Worm (Caenorhabditis elegans) whole organism, early embryonic: ENCODE results near the gene H23L24.4.

Experiments
- F13C5.2 ChIP-seq: sonication (generic microtip); optimal IDR thresholded peaks from 2 replicates; lab custom pipeline; 2017; ENCODE audit warnings: mild to moderate bottlenecking, missing genetic modification characterization, inconsistent platforms, missing compliant biosample characterization
- ama-1 ChIP-seq: fragments of 150-350 bp; optimal IDR thresholded peaks from 2 replicates; lab custom pipeline; 2014
- ceh-13 ChIP-seq: fragments of 200-800 bp; sonication (Bioruptor generic); optimal IDR thresholded peaks from 2 replicates; lab custom pipeline; 2018; ENCODE audit warnings: mild to moderate bottlenecking, missing genetic modification characterization, missing compliant biosample characterization
- ets-7 ChIP-seq: sonication (generic microtip); optimal IDR thresholded peaks from 2 replicates; lab custom pipeline; 2016; ENCODE audit warnings: missing genotype, missing genetic modification characterization, missing compliant biosample characterization
- flt-1 ChIP-seq: fragments of 200-800 bp; sonication (Bioruptor generic); IDR thresholded peaks from 2 replicates; pipeline ENCODE4 v1.3.6; 2022; ENCODE audit warnings: missing genetic modification characterization, missing compliant biosample characterization
- hmg-4 ChIP-seq: fragments of 200-800 bp; sonication (Bioruptor generic); optimal IDR thresholded peaks from 2 replicates; lab custom pipeline; 2018; ENCODE audit warnings: mild to moderate bottlenecking, missing genetic modification characterization, missing compliant biosample characterization
- hnd-1 ChIP-seq: sonication (generic microtip); optimal IDR thresholded peaks from 2 replicates; lab custom pipeline; 2016; ENCODE audit warnings: missing genetic modification characterization, missing compliant biosample characterization
- sea-1 ChIP-seq: fragments of 200-800 bp; sonication (Bioruptor generic); conservative IDR thresholded peaks from 2 replicates; pipeline ENCODE4 v1.3.6; 2022; ENCODE audit warnings: missing genetic modification characterization, missing compliant biosample characterization
- tbx-11 ChIP-seq: fragments of 200-800 bp; sonication (Bioruptor generic); IDR thresholded peaks from 2 replicates; pipeline ENCODE4 v1.3.6; 2022; ENCODE audit warnings: missing genetic modification characterization, missing compliant biosample characterization
- tbx-37 ChIP-seq: fragments of 200-800 bp; sonication (Bioruptor generic); conservative IDR thresholded peaks from 2 replicates; pipeline ENCODE4 v1.3.6; 2022; ENCODE audit warnings: missing genetic modification reagents, missing genetic modification characterization, missing compliant biosample characterization

- TF ChIP-seq ama-1 (lab: Kevin White, UChicago) (no peak), flt-1 (GFP tag; lab: Robert Waterston, UW) (no peak), hnd-1 (tag; lab: Kevin White, UChicago) (no peak), tbx-11 (GFP tag; lab: Robert Waterston, UW) (no peak), ets-7 (tag; lab: Kevin White, UChicago) (no peak), F13C5.2 (tag; lab: Kevin White, UChicago) (peak; percentile 41), sea-1 (GFP tag; lab: Robert Waterston, UW) (no peak), hmg-4 (GFP tag; lab: Kevin White, UChicago) (no peak), tbx-37 (no peak), ceh-13 (no peak)
These were observed 17.7 kb downstream of the H23L24.4 start, which contains the start of gene snrp-3 for ce11 chrIV:8687605-8688191.
